Worm (Caenorhabditis elegans): ENCODE measurements around the gene Y39A3CL.7.

The Y39A3CL.7 gene

ce11 chrIII:1785776-1786175 lies 38.9 kb upstream of the Y39A3CL.7 start:
- TF ChIP-seq nhr-12 (tag; optimal IDR thresholded peaks at IDR 0.05) (no peak), ces-1 (GFP tag; optimal IDR thresholded peaks at IDR 0.05) (peak; percentile 57), M03D4.4 (tag; optimal IDR thresholded peaks at IDR 0.05) (no peak)

DNA sequence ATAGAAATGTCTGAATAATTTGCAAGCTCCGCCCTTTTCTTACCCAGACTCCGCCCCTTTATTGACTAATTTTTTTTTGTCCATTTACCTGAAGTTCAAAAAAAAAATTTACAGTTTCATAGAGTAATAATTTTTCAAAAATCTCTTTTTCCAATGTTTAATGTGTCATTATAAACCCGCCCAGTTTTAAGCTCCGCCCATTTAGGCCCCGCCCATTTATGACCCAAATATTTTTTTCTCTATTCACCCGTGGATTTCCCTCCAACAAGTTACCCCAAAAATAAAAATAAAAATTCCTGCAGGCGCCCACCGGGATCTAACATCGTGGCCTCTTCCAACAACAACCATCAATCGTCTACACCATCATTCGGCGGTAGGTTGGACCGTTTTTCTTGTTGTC lies 36.7 kb upstream of the Y39A3CL.7 start, which contains the start of gene rimb-1:
TSS of gene rimb-1 (plus strand) at position 301 of the 400 bp plus-strand sequence.
- TF ChIP-seq bed-3 (GFP tag; optimal IDR thresholded peaks at IDR 0.05) (no peak), mep-1 (tag; optimal IDR thresholded peaks at IDR 0.05) (no peak), flh-1 (GFP tag; optimal IDR thresholded peaks at IDR 0.05) (no peak), nhr-28 (tag; optimal IDR thresholded peaks at IDR 0.05) (no peak), nhr-2 (tag; optimal IDR thresholded peaks at IDR 0.05) (no peak), ceh-39 (tag; optimal IDR thresholded peaks at IDR 0.05) (no peak), nhr-237 (tag; optimal IDR thresholded peaks at IDR 0.05) (no peak), nhr-76 (tag; optimal IDR thresholded peaks at IDR 0.05) (no peak), ham-2 (GFP tag; optimal IDR thresholded peaks at IDR 0.05) (no peak), ztf-11 (tag; optimal IDR thresholded peaks at IDR 0.05) (no peak), mls-2 (tag; optimal IDR thresholded peaks at IDR 0.05) (no peak), blmp-1 (tag; optimal IDR thresholded peaks at IDR 0.05) (no peak), sem-2 (GFP tag; optimal IDR thresholded peaks at IDR 0.05) (no peak), elt-1 (tag; optimal IDR thresholded peaks at IDR 0.05; ENCODE audit: borderline replicate concordance, insufficient read depth) (no peak), drap-1 (GFP tag; optimal IDR thresholded peaks at IDR 0.05) (no peak), nhr-12 (tag; optimal IDR thresholded peaks at IDR 0.05) (no peak)

ce11 chrIII:1788972-1789371 lies 35.7 kb upstream of the Y39A3CL.7 start:
- TF ChIP-seq ztf-11 (tag; optimal IDR thresholded peaks at IDR 0.05) (no peak), pha-4 (tag; optimal IDR thresholded peaks at IDR 0.05) (no peak), snpc-4 (tag; optimal IDR thresholded peaks at IDR 0.05) (no peak), mls-2 (tag; optimal IDR thresholded peaks at IDR 0.05) (no peak), elt-1 (tag; optimal IDR thresholded peaks at IDR 0.05; ENCODE audit: borderline replicate concordance, insufficient read depth) (no peak), nhr-12 (tag; optimal IDR thresholded peaks at IDR 0.05) (no peak), drap-1 (GFP tag; optimal IDR thresholded peaks at IDR 0.05) (no peak), elt-3 (tag; optimal IDR thresholded peaks at IDR 0.05) (no peak), cnd-1 (tag; optimal IDR thresholded peaks at IDR 0.05) (no peak), lin-32 (GFP tag; optimal IDR thresholded peaks at IDR 0.05) (no peak), bed-3 (GFP tag; optimal IDR thresholded peaks at IDR 0.05) (no peak), nhr-237 (tag; optimal IDR thresholded peaks at IDR 0.05) (no peak)

ce11 chrIII:1791949-1792348 lies 32.8 kb upstream of the Y39A3CL.7 start:
- TF ChIP-seq flh-1 (GFP tag; optimal IDR thresholded peaks at IDR 0.05): no peak
- TF ChIP-seq ces-1 (GFP tag; optimal IDR thresholded peaks at IDR 0.05): peak; percentile 92

DNA sequence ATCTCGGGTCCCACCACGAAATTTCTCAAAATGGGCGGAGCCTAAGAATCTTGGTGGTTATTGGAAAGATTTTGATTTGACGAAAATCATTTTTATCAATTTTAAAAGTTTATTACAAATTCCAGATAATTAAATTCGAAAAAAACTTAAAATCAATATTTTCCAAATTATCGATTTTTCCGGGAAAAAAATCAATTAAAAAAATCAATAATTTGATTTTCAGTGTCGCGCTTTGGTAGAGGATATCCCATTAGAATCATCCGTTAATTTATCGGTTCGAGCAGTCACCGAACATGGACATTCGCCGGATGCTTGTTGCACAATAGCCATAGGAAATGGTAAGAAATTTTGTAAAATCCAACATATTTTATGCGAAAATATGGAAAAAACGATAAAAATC lies 31.3 kb upstream of the Y39A3CL.7 start:
- no peak for TF ChIP-seq flh-1 (GFP tag; optimal IDR thresholded peaks at IDR 0.05)
- no peak for TF ChIP-seq ham-2 (GFP tag; optimal IDR thresholded peaks at IDR 0.05)
- TF ChIP-seq unc-39 (tag; optimal IDR thresholded peaks at IDR 0.05): no peak
- no peak for TF ChIP-seq lsy-2 (tag; optimal IDR thresholded peaks at IDR 0.05)
- no peak for TF ChIP-seq blmp-1 (tag; optimal IDR thresholded peaks at IDR 0.05)
- no peak for TF ChIP-seq ces-1 (GFP tag; optimal IDR thresholded peaks at IDR 0.05)
- no peak for TF ChIP-seq elt-1 (tag; optimal IDR thresholded peaks at IDR 0.05; ENCODE audit: borderline replicate concordance, insufficient read depth)
- no peak for TF ChIP-seq tbx-8 (GFP tag; optimal IDR thresholded peaks at IDR 0.05)
- no peak for TF ChIP-seq mab-5 (tag; optimal IDR thresholded peaks at IDR 0.05)
- no peak for TF ChIP-seq pha-4 (tag; optimal IDR thresholded peaks at IDR 0.05)
- no peak for TF ChIP-seq bed-3 (GFP tag; optimal IDR thresholded peaks at IDR 0.05)
- TF ChIP-seq nhr-28 (tag; optimal IDR thresholded peaks at IDR 0.05): no peak
- TF ChIP-seq unc-120 (tag; optimal IDR thresholded peaks at IDR 0.05; ENCODE audit: poor library complexity, severe bottlenecking): no peak
- no peak for TF ChIP-seq elt-3 (tag; optimal IDR thresholded peaks at IDR 0.05)
- no peak for TF ChIP-seq ceh-43 (GFP tag; optimal IDR thresholded peaks at IDR 0.05)
- no peak for TF ChIP-seq nhr-2 (tag; optimal IDR thresholded peaks at IDR 0.05)
- no peak for TF ChIP-seq drap-1 (GFP tag; optimal IDR thresholded peaks at IDR 0.05)
- TF ChIP-seq zip-8 (tag; optimal IDR thresholded peaks at IDR 0.05): no peak

DNA sequence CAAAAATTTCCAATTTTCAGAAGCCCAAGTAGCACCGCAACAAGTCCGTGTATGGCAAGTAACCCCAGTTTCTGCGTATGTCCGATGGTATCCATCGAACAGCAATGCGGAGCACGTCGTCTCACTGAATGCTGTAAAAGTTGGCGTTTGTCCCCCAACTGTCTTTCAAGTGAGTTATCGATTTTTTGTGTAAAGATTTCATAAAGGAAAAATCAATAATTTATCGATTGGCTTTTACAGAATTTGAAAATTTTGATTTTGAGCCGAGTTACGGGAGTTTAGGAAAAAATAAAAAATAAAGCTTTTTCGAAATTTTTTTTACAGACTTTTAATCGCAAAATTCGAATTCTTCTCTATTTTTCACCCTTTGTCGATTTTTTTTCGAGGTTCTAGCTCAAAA lies 30.6 kb upstream of the Y39A3CL.7 start:
- TF ChIP-seq ces-1 (GFP tag; optimal IDR thresholded peaks at IDR 0.05) (no peak), nhr-12 (tag; optimal IDR thresholded peaks at IDR 0.05) (no peak), zip-8 (tag; optimal IDR thresholded peaks at IDR 0.05) (no peak), M03D4.4 (tag; optimal IDR thresholded peaks at IDR 0.05) (no peak), mls-2 (tag; optimal IDR thresholded peaks at IDR 0.05) (no peak)

Measured in whole organism, mixed stage, embryonic.